Worm (Caenorhabditis elegans) whole organism, L4 larva: ENCODE data around the gene sri-37.
"Not testable (repeated sequence)": the region's sequence is repeated elsewhere in the genome, so short reads cannot be mapped to it uniquely, and the experiment has no call there.

ENCODE experiments used
- D1046.2 ChIP-seq: fragments of 200-800 bp; sonication (Bioruptor generic); IDR thresholded peaks from 2 replicates; pipeline ENCODE4 v1.3.6; 2022; ENCODE audit warnings: missing genetic modification characterization, missing compliant biosample characterization
- Y75B8A.6 ChIP-seq: fragments of 200-800 bp; sonication (Bioruptor generic); IDR thresholded peaks from 2 replicates; pipeline ENCODE4 v1.3.6; 2022; ENCODE audit warnings: missing genetic modification reagents, missing genetic modification characterization, missing compliant biosample characterization
- aha-1 ChIP-seq: fragments of 150-350 bp; peaks from one replicate; lab custom pipeline; 2014; ENCODE audit warnings: missing biosample characterization, missing genetic modification characterization
- aly-2 ChIP-seq: sonication (generic microtip); optimal IDR thresholded peaks from 2 replicates; lab custom pipeline; 2018; ENCODE audit warnings: missing biosample characterization, missing genetic modification characterization
- arid-1 ChIP-seq: fragments of 200-800 bp; sonication (Bioruptor generic); conservative IDR thresholded peaks from 2 replicates; pipeline ENCODE4 v1.3.6; 2022; ENCODE audit warnings: missing genetic modification reagents, missing genetic modification characterization, missing compliant biosample characterization
- ceh-44 ChIP-seq: fragments of 200-800 bp; sonication (Bioruptor generic); IDR thresholded peaks from 2 replicates; pipeline ENCODE4 v1.3.6; 2022; ENCODE audit warnings: missing genetic modification reagents, missing genetic modification characterization, missing compliant biosample characterization
- ctbp-1 ChIP-seq: fragments of 200-800 bp; sonication (Bioruptor generic); IDR thresholded peaks from 2 replicates; pipeline ENCODE4 v1.3.6; 2022; ENCODE audit warnings: missing genetic modification reagents, missing genetic modification characterization, missing compliant biosample characterization
- daf-8 ChIP-seq: fragments of 200-800 bp; sonication (Bioruptor generic); IDR thresholded peaks from 2 replicates; pipeline ENCODE4 v1.3.6; 2022; ENCODE audit warnings: missing genetic modification characterization, missing compliant biosample characterization
- dmd-6 ChIP-seq: fragments of 200-800 bp; sonication (Bioruptor generic); IDR thresholded peaks from 2 replicates; pipeline ENCODE4 v1.3.6; 2022; ENCODE audit warnings: missing genetic modification reagents, missing genetic modification characterization, missing compliant biosample characterization
- duxl-1 ChIP-seq: sonication (generic microtip); optimal IDR thresholded peaks from 2 replicates; lab custom pipeline; 2016; ENCODE audit warnings: mild to moderate bottlenecking, missing genetic modification characterization, moderate library complexity, missing compliant biosample characterization; ENCODE audit not compliant: poor library complexity
- fkh-10 ChIP-seq: fragments of 150-350 bp; optimal IDR thresholded peaks from 2 replicates; lab custom pipeline; 2014; ENCODE audit warnings: missing biosample characterization, missing genetic modification reagents, missing genetic modification characterization
- hlh-11 ChIP-seq: fragments of 200-800 bp; sonication (Bioruptor generic); optimal IDR thresholded peaks from 2 replicates; lab custom pipeline; 2018; ENCODE audit warnings: mild to moderate bottlenecking, missing genetic modification characterization, missing compliant biosample characterization
- hlh-30 ChIP-seq: sonication (generic microtip); optimal IDR thresholded peaks from 2 replicates; lab custom pipeline; 2017; ENCODE audit warnings: antibody characterized with exemption, mild to moderate bottlenecking, missing genetic modification characterization, missing compliant biosample characterization; ENCODE audit not compliant: insufficient read depth
- hmg-1.1 ChIP-seq: fragments of 200-800 bp; sonication (Bioruptor generic); IDR thresholded peaks from 2 replicates; pipeline ENCODE4 v1.3.6; 2022; ENCODE audit warnings: missing genetic modification reagents, missing genetic modification characterization, missing compliant biosample characterization
- lir-3 ChIP-seq: sonication (generic microtip); optimal IDR thresholded peaks from 2 replicates; lab custom pipeline; 2016; ENCODE audit warnings: mild to moderate bottlenecking, missing genetic modification characterization, missing compliant biosample characterization
- lsy-2 ChIP-seq, 2 experiments: fragments of 150-350 bp in 1 of 2; sonication (generic microtip) in 1 of 2; optimal IDR thresholded peaks; 2 replicates each; lab custom pipeline; 2014 to 2017; ENCODE audit warnings: missing biosample characterization in 2 of 2, missing genetic modification characterization in 2 of 2
- madf-9 ChIP-seq: fragments of 200-800 bp; sonication (Bioruptor generic); conservative IDR thresholded peaks from 2 replicates; pipeline ENCODE4 v1.3.6; 2022; ENCODE audit warnings: missing genetic modification reagents, missing genetic modification characterization, missing compliant biosample characterization
- mep-1 ChIP-seq: fragments of 150-350 bp; sonication (generic microtip); optimal IDR thresholded peaks from 3 replicates; lab custom pipeline; 2014; ENCODE audit warnings: missing biosample characterization, missing genetic modification characterization
- mxl-3 ChIP-seq: fragments of 200-800 bp; sonication (Bioruptor generic); optimal IDR thresholded peaks from 2 replicates; lab custom pipeline; 2018; ENCODE audit warnings: mild to moderate bottlenecking, missing genetic modification characterization, missing compliant biosample characterization
- nhr-11 ChIP-seq: fragments of 150-350 bp; optimal IDR thresholded peaks from 2 replicates; lab custom pipeline; 2014; ENCODE audit warnings: missing biosample characterization, missing genetic modification characterization
- nhr-111 ChIP-seq: fragments of 200-800 bp; sonication (Bioruptor generic); optimal IDR thresholded peaks from 2 replicates; lab custom pipeline; 2018; ENCODE audit warnings: mild to moderate bottlenecking, missing genetic modification characterization, missing compliant biosample characterization
- nhr-42 ChIP-seq: fragments of 200-800 bp; sonication (Bioruptor generic); IDR thresholded peaks from 2 replicates; pipeline ENCODE4 v1.3.6; 2022; ENCODE audit warnings: missing genetic modification characterization, missing compliant biosample characterization
- nhr-76 ChIP-seq: fragments of 150-350 bp; optimal IDR thresholded peaks from 2 replicates; lab custom pipeline; 2014; ENCODE audit warnings: missing biosample characterization, missing genetic modification characterization
- nhr-77 ChIP-seq: fragments of 150-350 bp; optimal IDR thresholded peaks from 2 replicates; lab custom pipeline; 2014; ENCODE audit warnings: missing biosample characterization, missing genetic modification characterization
- pha-4 ChIP-seq, 2 experiments: fragments of 150-350 bp in 1 of 2; fragments of 200-800 bp in 1 of 2; sonication (Bioruptor generic) in 1 of 2; IDR thresholded peaks in 1 of 2; optimal IDR thresholded peaks in 1 of 2; 2 replicates each; pipeline versions ENCODE4 v1.3.6 to Lab custom; 2014 to 2022; ENCODE audit warnings: missing genetic modification characterization in 2 of 2, missing genetic modification reagents in 2 of 2, missing biosample characterization in 1 of 2, missing compliant biosample characterization in 1 of 2
- php-3 ChIP-seq: fragments of 200-800 bp; sonication (Bioruptor generic); IDR thresholded peaks from 2 replicates; pipeline ENCODE4 v1.3.6; 2022; ENCODE audit warnings: missing genetic modification reagents, missing genetic modification characterization, missing compliant biosample characterization
- saeg-2 ChIP-seq: fragments of 200-800 bp; sonication (Bioruptor generic); IDR thresholded peaks from 2 replicates; pipeline ENCODE4 v1.3.6; 2022; ENCODE audit warnings: missing genetic modification reagents, missing genetic modification characterization, missing compliant biosample characterization
- sdz-12 ChIP-seq: fragments of 200-800 bp; sonication (Bioruptor generic); optimal IDR thresholded peaks from 2 replicates; lab custom pipeline; 2018; ENCODE audit warnings: mild to moderate bottlenecking, missing genetic modification characterization, missing compliant biosample characterization
- snpc-1.2 ChIP-seq: fragments of 200-800 bp; sonication (Bioruptor generic); IDR thresholded peaks from 2 replicates; pipeline ENCODE4 v1.3.6; 2022; ENCODE audit warnings: missing genetic modification reagents, missing genetic modification characterization, missing compliant biosample characterization
- spr-3 ChIP-seq: fragments of 200-800 bp; sonication (Bioruptor generic); optimal IDR thresholded peaks from 2 replicates; lab custom pipeline; 2018; ENCODE audit warnings: mild to moderate bottlenecking, missing genetic modification characterization, missing compliant biosample characterization
- tag-97 ChIP-seq: fragments of 200-800 bp; sonication (Bioruptor generic); IDR thresholded peaks from 2 replicates; pipeline ENCODE4 v1.3.6; 2022; ENCODE audit warnings: missing genetic modification characterization, missing compliant biosample characterization
- unc-130 ChIP-seq: sonication (generic microtip); optimal IDR thresholded peaks from 2 replicates; lab custom pipeline; 2016; ENCODE audit warnings: missing genetic modification reagents, missing genetic modification characterization, missing compliant biosample characterization
- unc-62 ChIP-seq, 3 experiments: fragments of 150-350 bp in 1 of 3; sonication (generic microtip); optimal IDR thresholded peaks in 2 of 3; peaks in 1 of 3; 1 replicate in 1 of 3; 2 replicates in 2 of 3; lab custom pipeline; 2014 to 2017; ENCODE audit warnings: missing biosample characterization in 3 of 3, missing genetic modification characterization in 3 of 3, missing genetic modification reagents in 3 of 3, missing genotype in 1 of 3
- zfp-3 ChIP-seq: fragments of 200-800 bp; sonication (Bioruptor generic); conservative IDR thresholded peaks from 2 replicates; pipeline ENCODE4 v1.3.6; 2022; ENCODE audit warnings: missing genetic modification reagents, missing genetic modification characterization, missing compliant biosample characterization
- zip-2 ChIP-seq: fragments of 150-350 bp; optimal IDR thresholded peaks from 2 replicates; lab custom pipeline; 2014; ENCODE audit warnings: missing biosample characterization, missing genetic modification characterization
- ztf-7 ChIP-seq: fragments of 150-350 bp; optimal IDR thresholded peaks from 2 replicates; lab custom pipeline; 2014; ENCODE audit warnings: missing biosample characterization, missing genetic modification characterization

sri-37 gene

ce11 chrII:2586861-2587554 lies 42.4 kb upstream of the sri-37 start, which contains the start of the genes F33H12.7 and sri-39 (continued):
- TF ChIP-seq ceh-44 (no peak), madf-9 (GFP tag; lab: Robert Waterston, UW) (no peak), zip-2 (tag; lab: Kevin White, UChicago) (no peak), sdz-12 (no peak), zfp-3 (no peak), arid-1 (GFP tag; lab: Robert Waterston, UW) (no peak), aly-2 (tag; lab: Kevin White, UChicago) (no peak), lir-3 (tag; lab: Kevin White, UChicago) (no peak), tag-97 (GFP tag; lab: Robert Waterston, UW) (no peak), mep-1 (no peak), nhr-111 (no peak), nhr-11 (tag; lab: Kevin White, UChicago) (no peak), hlh-11 (tag; lab: Kevin White, UChicago) (peak; percentile 57), snpc-1.2 (GFP tag; lab: Robert Waterston, UW) (no peak), nhr-76 (tag; lab: Kevin White, UChicago) (no peak), unc-130 (GFP tag; lab: Kevin White, UChicago) (no peak), fkh-10 (GFP tag; lab: Kevin White, UChicago) (no peak), daf-8 (GFP tag; lab: Robert Waterston, UW) (no peak), D1046.2 (no peak), ctbp-1 (GFP tag; lab: Robert Waterston, UW) (no peak), dmd-6 (GFP tag; lab: Robert Waterston, UW) (peak; percentile 52), Y75B8A.6 (no peak), hmg-1.1 (GFP tag; lab: Robert Waterston, UW) (no peak), unc-62 (GFP tag; optimal IDR thresholded peaks at IDR 0.05 in 1 of 2; lab: Kevin White, UChicago) (peak in 1 of 2 experiments; percentile 28), unc-62 (tag; optimal IDR thresholded peaks at IDR 0.05; lab: Kevin White, UChicago) (no peak), nhr-77 (tag; lab: Kevin White, UChicago) (peak; percentile 38), spr-3 (no peak), lsy-2 (tag; optimal IDR thresholded peaks at IDR 0.05; lab: Kevin White, UChicago) (peak in 1 of 2 experiments; percentile 75), nhr-42 (GFP tag; lab: Robert Waterston, UW) (0 out of 2 replicates have a peak, but pooled peaks have one; percentile 10), pha-4 (GFP tag; IDR thresholded peaks at IDR 0.05; lab: Robert Waterston, UW) (no peak), pha-4 (tag; optimal IDR thresholded peaks at IDR 0.05; lab: Kevin White, UChicago) (no peak), mxl-3 (GFP tag; lab: Kevin White, UChicago) (peak; percentile 42), php-3 (GFP tag; lab: Robert Waterston, UW) (no peak), ztf-7 (tag; lab: Kevin White, UChicago) (no peak), hlh-30 (tag; lab: Kevin White, UChicago) (peak; percentile 13)
- TF ChIP-seq, all 104 proteins: peak for 14

DNA sequence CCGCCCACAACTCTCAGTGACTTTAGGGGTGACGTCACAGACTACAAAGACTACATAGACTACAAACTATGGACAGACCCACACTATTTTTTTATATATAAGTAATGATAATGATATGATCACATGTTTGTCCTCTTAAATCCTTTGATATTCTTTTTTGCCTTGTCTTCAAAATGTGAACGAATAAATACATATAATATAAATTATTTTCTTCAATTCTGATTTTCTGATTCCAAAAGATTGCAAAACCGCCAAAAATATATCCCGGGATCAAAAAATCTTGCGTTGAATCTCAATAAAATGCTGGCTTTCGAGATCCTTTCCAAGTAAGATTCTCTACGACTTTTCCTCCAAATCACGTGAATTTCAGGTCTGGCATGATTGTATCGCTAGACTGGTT lies 29.2 kb upstream of the sri-37 start, which contains the start of gene F33H12.1:
F33H12.1 (plus strand) TSS at position 301 of the 400 bp plus-strand sequence.
- not testable (repeated sequence) for TF ChIP-seq duxl-1 (tag; lab: Kevin White, UChicago); daf-8 (GFP tag; lab: Robert Waterston, UW); saeg-2 (GFP tag; lab: Robert Waterston, UW)

- TF ChIP-seq aha-1: peak; percentile 91
- no peak for TF ChIP-seq saeg-2 (GFP tag; lab: Robert Waterston, UW)
Measured at ce11 chrII:2600931-2601330, 28.4 kb upstream of the sri-37 start.
